Fruit fly (Drosophila melanogaster): ENCODE data around the gene Las.

The Las gene

DNA sequence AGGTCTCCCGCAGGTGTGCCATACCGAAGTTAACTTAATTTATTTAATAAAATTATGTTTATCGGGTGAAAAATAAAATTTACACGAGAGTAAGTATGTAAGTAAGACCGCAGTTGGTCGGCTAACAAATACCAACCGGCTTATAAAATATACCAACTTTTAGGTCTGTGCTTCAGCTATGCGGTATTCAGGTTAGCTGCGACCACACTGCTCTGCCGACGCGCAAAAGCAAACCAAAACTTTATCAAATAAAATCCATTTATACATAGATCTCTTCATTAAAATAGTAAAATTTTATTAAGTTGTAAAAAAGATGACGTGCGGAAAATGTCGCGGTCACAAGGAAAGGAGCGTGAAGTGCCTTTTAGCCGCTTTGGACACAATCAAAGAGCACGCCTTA, 3.9 kb upstream of the Las start, which contains the start of the genes mRpL15 and CtIP (continued):
- TF ChIP-seq ftz-f1 (GFP tag; optimal IDR thresholded peaks at IDR 0.05) (no peak), CG14014 (GFP tag; IDR thresholded peaks at IDR 0.05) (no peak), CG17328 (GFP tag; IDR thresholded peaks at IDR 0.05) (no peak), CG9932 (GFP tag; IDR thresholded peaks at IDR 0.05) (no peak), Fer2 (tag; optimal IDR thresholded peaks at IDR 0.05) (no peak), CG15514 (GFP tag; optimal IDR thresholded peaks at IDR 0.05) (no peak), ems (GFP tag; optimal IDR thresholded peaks at IDR 0.05) (no peak), run (tag; optimal IDR thresholded peaks at IDR 0.05) (no peak), stwl (tag; optimal IDR thresholded peaks at IDR 0.05) (peak; percentile 68), CG4328 (GFP tag; optimal IDR thresholded peaks at IDR 0.05) (no peak), Abd-B (GFP tag; optimal IDR thresholded peaks at IDR 0.05) (no peak), seq (GFP tag; IDR thresholded peaks at IDR 0.05) (no peak), sens-2 (GFP tag; IDR thresholded peaks at IDR 0.05) (no peak), Usf (GFP tag; optimal IDR thresholded peaks at IDR 0.05) (no peak), Deaf1 (tag; optimal IDR thresholded peaks at IDR 0.05) (no peak), pros (GFP tag; optimal IDR thresholded peaks at IDR 0.05) (no peak), CG18619 (GFP tag; optimal IDR thresholded peaks at IDR 0.05) (no peak), Nf-YB (GFP tag; optimal IDR thresholded peaks at IDR 0.05) (no peak), CG11247 (GFP tag; IDR thresholded peaks at IDR 0.05) (no peak), lab (GFP tag; optimal IDR thresholded peaks at IDR 0.05) (no peak), CG4707 (GFP tag; optimal IDR thresholded peaks at IDR 0.05) (no peak), ATbp (GFP tag; optimal IDR thresholded peaks at IDR 0.05) (no peak), Atf6 (GFP tag; IDR thresholded peaks at IDR 0.05) (no peak), Atf3 (GFP tag; optimal IDR thresholded peaks at IDR 0.05) (no peak), D (optimal IDR thresholded peaks at IDR 0.05) (no peak), D (GFP tag; optimal IDR thresholded peaks at IDR 0.05) (no peak), cwo (GFP tag; optimal IDR thresholded peaks at IDR 0.05) (no peak), Nf-YA (GFP tag; IDR thresholded peaks at IDR 0.05) (no peak), esg (GFP tag; conservative IDR thresholded peaks at IDR 0.05) (no peak), Dref (GFP tag; IDR thresholded peaks at IDR 0.05) (peak; percentile 35; the same call in 1 of the 2 replicates), crp (GFP tag; optimal IDR thresholded peaks at IDR 0.05) (peak in 1 of 2 experiments; percentile 65), CG8478 (optimal IDR thresholded peaks at IDR 0.05) (no peak), ash1 (GFP tag; optimal IDR thresholded peaks at IDR 0.05) (no peak), ind (GFP tag; optimal IDR thresholded peaks at IDR 0.05) (no peak), Ada2b (GFP tag; IDR thresholded peaks at IDR 0.05) (no peak), CG12769 (tag; optimal IDR thresholded peaks at IDR 0.05) (no peak), CoRest (tag; optimal IDR thresholded peaks at IDR 0.05) (no peak), CG2875 (GFP tag; optimal IDR thresholded peaks at IDR 0.05) (no peak), HmgD (GFP tag; optimal IDR thresholded peaks at IDR 0.05) (no peak), TFAM (GFP tag; optimal IDR thresholded peaks at IDR 0.05) (no peak), Poxn (GFP tag; IDR thresholded peaks at IDR 0.05) (no peak), disco-r (GFP tag; optimal IDR thresholded peaks at IDR 0.05) (no peak), cato (GFP tag; optimal IDR thresholded peaks at IDR 0.05; ENCODE audit: borderline replicate concordance) (no peak), MTF-1 (GFP tag; optimal IDR thresholded peaks at IDR 0.05; ENCODE audit: borderline replicate concordance) (no peak), Pdp1 (GFP tag; optimal IDR thresholded peaks at IDR 0.05) (peak in 1 of 2 experiments; percentile 29)

Data from whole organism, embryonic.